Worm (Caenorhabditis elegans): ENCODE measurements around the gene F53F4.15.

The F53F4.15 gene

ce11 chrV:13656346-13657254 is 35.8 kb downstream of the F53F4.15 start (continued):
- TF ChIP-seq mep-1 (tag; optimal IDR thresholded peaks at IDR 0.05) = peak; percentile 37
- TF ChIP-seq dpl-1 (GFP tag; optimal IDR thresholded peaks at IDR 0.05) = peak in 2 of 3 experiments; percentile 23 to 64
- peak; percentile 22 for TF ChIP-seq jun-1 (tag; optimal IDR thresholded peaks at IDR 0.05)
- TF ChIP-seq aly-2 (tag; optimal IDR thresholded peaks at IDR 0.05) = no peak
- peak; percentile 51 for TF ChIP-seq ztf-4 (tag; optimal IDR thresholded peaks at IDR 0.05)
- peak in 1 of 2 experiments; percentile 27 for TF ChIP-seq efl-1 (optimal IDR thresholded peaks at IDR 0.05)
- TF ChIP-seq efl-1 (GFP tag; optimal IDR thresholded peaks at IDR 0.05 in 1 of 2) = peak in 1 of 2 experiments; percentile 58
- TF ChIP-seq irx-1 (tag; optimal IDR thresholded peaks at IDR 0.05) = peak; percentile 18
- TF ChIP-seq snpc-4 (tag; optimal IDR thresholded peaks at IDR 0.05) = no peak

ce11 chrV:13657291-13657690 is 36.5 kb downstream of the F53F4.15 start:
- TF ChIP-seq efl-3 (GFP tag; optimal IDR thresholded peaks at IDR 0.05) (no peak), nhr-12 (tag; optimal IDR thresholded peaks at IDR 0.05) (no peak), zip-4 (GFP tag; optimal IDR thresholded peaks at IDR 0.05) (no peak), rnt-1 (tag; optimal IDR thresholded peaks at IDR 0.05) (peak; percentile 82), lin-15B (tag; optimal IDR thresholded peaks at IDR 0.05) (no peak), skn-1 (tag; optimal IDR thresholded peaks at IDR 0.05) (no peak), aly-2 (tag; optimal IDR thresholded peaks at IDR 0.05) (no peak), lin-39 (tag; optimal IDR thresholded peaks at IDR 0.05) (no peak), vab-15 (tag; optimal IDR thresholded peaks at IDR 0.05) (no peak), ceh-8 (GFP tag; optimal IDR thresholded peaks at IDR 0.05) (no peak), nhr-237 (tag; optimal IDR thresholded peaks at IDR 0.05) (no peak), pqm-1 (tag; optimal IDR thresholded peaks at IDR 0.05) (no peak), fkh-10 (GFP tag; optimal IDR thresholded peaks at IDR 0.05) (no peak), nhr-76 (tag; optimal IDR thresholded peaks at IDR 0.05) (no peak), pag-3 (tag; optimal IDR thresholded peaks at IDR 0.05; ENCODE audit: borderline replicate concordance, insufficient read depth) (peak; percentile 62), elt-3 (tag; optimal IDR thresholded peaks at IDR 0.05) (peak in 4 of 6 experiments; percentile 32 to 84 (median 74)), nhr-71 (tag; optimal IDR thresholded peaks at IDR 0.05) (peak; percentile 97), lir-3 (tag; optimal IDR thresholded peaks at IDR 0.05; ENCODE audit: poor library complexity) (peak; percentile 76), mdl-1 (tag; optimal IDR thresholded peaks at IDR 0.05) (peak; percentile 18 to 99), ztf-11 (tag; optimal IDR thresholded peaks at IDR 0.05) (no peak), C04F5.9 (tag; optimal IDR thresholded peaks at IDR 0.05) (no peak), efl-1 (optimal IDR thresholded peaks at IDR 0.05) (peak; percentile 27 to 44), efl-1 (GFP tag; optimal IDR thresholded peaks at IDR 0.05 in 1 of 2) (peak; percentile 18 to 90), sup-37 (GFP tag; optimal IDR thresholded peaks at IDR 0.05) (no peak), snu-23 (GFP tag; optimal IDR thresholded peaks at IDR 0.05) (peak; percentile 91), zag-1 (tag; optimal IDR thresholded peaks at IDR 0.05) (no peak), ceh-88 (GFP tag; IDR thresholded peaks at IDR 0.05) (peak; percentile 58; the same call in 1 of the 2 replicates), grh-1 (GFP tag; IDR thresholded peaks at IDR 0.05) (peak; percentile 62), ceh-82 (tag; optimal IDR thresholded peaks at IDR 0.05) (peak in 1 of 3 experiments; percentile 8), mab-9 (GFP tag; IDR thresholded peaks at IDR 0.05) (0 out of 2 replicates have a peak, but pooled peaks have one; percentile 32), egl-13 (tag; optimal IDR thresholded peaks at IDR 0.05) (no peak), ztf-4 (tag; optimal IDR thresholded peaks at IDR 0.05) (peak; percentile 84), ets-5 (GFP tag; IDR thresholded peaks at IDR 0.05) (no peak), nhr-19 (GFP tag; conservative IDR thresholded peaks at IDR 0.05) (peak; percentile 89), irx-1 (tag; optimal IDR thresholded peaks at IDR 0.05) (peak; percentile 40), sptf-1 (tag; optimal IDR thresholded peaks at IDR 0.05) (no peak), nhr-84 (tag; optimal IDR thresholded peaks at IDR 0.05) (no peak), elt-2 (tag; optimal IDR thresholded peaks at IDR 0.05) (peak; percentile 91), mep-1 (tag; optimal IDR thresholded peaks at IDR 0.05) (peak; percentile 82), isw-1 (GFP tag; IDR thresholded peaks at IDR 0.05) (no peak), nhr-90 (tag; optimal IDR thresholded peaks at IDR 0.05; ENCODE audit: poor library complexity) (peak; percentile 89), F16B12.6 (tag; optimal IDR thresholded peaks at IDR 0.05) (no peak), dpl-1 (GFP tag; optimal IDR thresholded peaks at IDR 0.05) (peak; percentile 40 to 75 (median 43)), hpl-2 (GFP tag; optimal IDR thresholded peaks at IDR 0.05) (peak; percentile 39), egl-27 (tag; optimal IDR thresholded peaks at IDR 0.05) (no peak)

Data from whole organism, L1 larva.